Worm (Caenorhabditis elegans) whole organism, young adult: Measurements from ENCODE around the gene alx-1.

Experiments
- ama-1 ChIP-seq, 3 experiments: fragments of 150-350 bp in 1 of 3; sonication (generic microtip) in 2 of 3; optimal IDR thresholded peaks; 2 replicates each; lab custom pipeline; 2014 to 2018; ENCODE audit warnings: missing biosample characterization in 2 of 3, missing genetic modification characterization in 2 of 3, missing genetic modification reagents in 2 of 3
- athp-1 ChIP-seq: sonication (generic microtip); optimal IDR thresholded peaks from 2 replicates; lab custom pipeline; 2017; ENCODE audit warnings: mild to moderate bottlenecking, missing genetic modification characterization, missing compliant biosample characterization
- hlh-26 ChIP-seq: fragments of 200-800 bp; sonication (Bioruptor generic); conservative IDR thresholded peaks from 2 replicates; pipeline ENCODE4 v1.3.6; 2022; ENCODE audit warnings: missing genetic modification reagents, missing genetic modification characterization, missing compliant biosample characterization
- lag-1 ChIP-seq: fragments of 200-800 bp; sonication (Bioruptor generic); IDR thresholded peaks from 2 replicates; pipeline ENCODE4 v1.3.6; 2022; ENCODE audit warnings: missing genetic modification reagents, missing genetic modification characterization, missing compliant biosample characterization
- lin-54 ChIP-seq: fragments of 200-800 bp; sonication (Bioruptor generic); optimal IDR thresholded peaks from 2 replicates; lab custom pipeline; 2018; ENCODE audit warnings: mild to moderate bottlenecking, missing genetic modification characterization, missing compliant biosample characterization
- madf-8 ChIP-seq: fragments of 200-800 bp; sonication (Bioruptor generic); conservative IDR thresholded peaks from 2 replicates; pipeline ENCODE4 v1.3.6; 2022; ENCODE audit warnings: missing genetic modification reagents, missing genetic modification characterization, missing compliant biosample characterization

DNA sequence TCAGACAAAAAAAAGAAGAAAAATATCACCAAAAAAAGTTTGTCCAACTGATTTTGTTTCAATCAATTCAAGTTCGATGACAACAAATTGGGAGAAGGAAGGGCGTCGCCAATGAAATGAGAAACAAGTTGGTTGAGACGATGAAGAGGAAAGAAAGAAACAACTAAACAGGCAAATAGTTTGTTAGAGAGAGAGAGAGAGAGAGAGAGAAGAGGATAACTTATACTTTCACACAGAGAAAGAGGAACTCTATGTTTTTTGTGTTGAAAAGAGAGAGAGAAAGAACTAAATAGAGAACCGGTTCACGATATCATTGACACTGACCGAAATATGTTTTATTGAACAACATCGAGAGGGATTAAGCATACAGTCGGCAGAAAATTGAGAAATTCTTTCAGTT lies 49.6 kb upstream of the alx-1 start:
- TF ChIP-seq athp-1 (tag; lab: Kevin White, UChicago): no peak
- TF ChIP-seq ama-1 (optimal IDR thresholded peaks at IDR 0.05; lab: Kevin White, UChicago): no peak
- no peak for TF ChIP-seq ama-1 (GFP tag; optimal IDR thresholded peaks at IDR 0.05; lab: Kevin White, UChicago)
- no peak for TF ChIP-seq hlh-26 (GFP tag; lab: Robert Waterston, UW)
- no peak for TF ChIP-seq lin-54 (GFP tag; lab: Kevin White, UChicago)
- TF ChIP-seq lag-1 (GFP tag; lab: Robert Waterston, UW): no peak
- no peak for TF ChIP-seq madf-8 (GFP tag; lab: Robert Waterston, UW)
